Worm (Caenorhabditis elegans) whole organism, L3 larva: ENCODE data around the gene wdr-46.

Experiments used
- R02D3.7 ChIP-seq: fragments of 150-350 bp; optimal IDR thresholded peaks from 2 replicates; lab custom pipeline; 2014; ENCODE audit warnings: missing biosample characterization, missing genetic modification characterization
- aly-2 ChIP-seq: fragments of 150-350 bp; optimal IDR thresholded peaks from 2 replicates; lab custom pipeline; 2014; ENCODE audit warnings: missing biosample characterization, missing genetic modification characterization
- ceh-16 ChIP-seq: sonication (generic microtip); optimal IDR thresholded peaks from 2 replicates; lab custom pipeline; 2017; ENCODE audit warnings: missing biosample characterization, missing genetic modification characterization
- ceh-28 ChIP-seq: fragments of 150-350 bp; optimal IDR thresholded peaks from 2 replicates; lab custom pipeline; 2014; ENCODE audit warnings: missing biosample characterization, missing genetic modification reagents, missing genetic modification characterization
- ceh-82 ChIP-seq: fragments of 150-350 bp; optimal IDR thresholded peaks from 2 replicates; lab custom pipeline; 2014; ENCODE audit warnings: missing biosample characterization, missing genetic modification characterization
- ceh-9 ChIP-seq: sonication (generic microtip); optimal IDR thresholded peaks from 2 replicates; lab custom pipeline; 2018; ENCODE audit warnings: missing biosample characterization, missing genetic modification characterization
- daf-12 ChIP-seq: fragments of 150-350 bp; optimal IDR thresholded peaks from 2 replicates; lab custom pipeline; 2014; ENCODE audit warnings: missing biosample characterization, missing genetic modification reagents, missing genetic modification characterization
- egl-27 ChIP-seq: sonication (generic microtip); optimal IDR thresholded peaks from 4 replicates; lab custom pipeline; 2017; ENCODE audit warnings: missing biosample characterization, missing genetic modification reagents, missing genetic modification characterization
- egl-5 ChIP-seq: fragments of 150-350 bp; optimal IDR thresholded peaks from 2 replicates; lab custom pipeline; 2017; ENCODE audit warnings: missing biosample characterization, missing genetic modification reagents, missing genetic modification characterization, inconsistent platforms
- elt-1 ChIP-seq: fragments of 150-350 bp; optimal IDR thresholded peaks from 2 replicates; lab custom pipeline; 2014; ENCODE audit warnings: missing biosample characterization, missing genetic modification characterization
- elt-2 ChIP-seq: sonication (generic microtip); optimal IDR thresholded peaks from 2 replicates; lab custom pipeline; 2016; ENCODE audit warnings: missing genetic modification reagents, mild to moderate bottlenecking, missing genetic modification characterization, missing compliant biosample characterization
- elt-3 ChIP-seq, 3 experiments: fragments of 150-350 bp in 1 of 3; sonication (generic microtip) in 2 of 3; optimal IDR thresholded peaks; 2 replicates in 2 of 3; 4 replicates in 1 of 3; lab custom pipeline; 2014 to 2017; ENCODE audit warnings: missing biosample characterization in 3 of 3, missing genetic modification characterization in 3 of 3
- eor-1 ChIP-seq, 2 experiments: fragments of 150-350 bp; optimal IDR thresholded peaks; 2 replicates each; lab custom pipeline; 2014 to 2018; ENCODE audit warnings: missing biosample characterization in 2 of 2, missing genetic modification characterization in 2 of 2
- fkh-10 ChIP-seq: sonication (generic microtip); optimal IDR thresholded peaks from 2 replicates; lab custom pipeline; 2017; ENCODE audit warnings: missing biosample characterization, missing genetic modification reagents, missing genetic modification characterization
- fos-1 ChIP-seq: fragments of 150-350 bp; optimal IDR thresholded peaks from 2 replicates; lab custom pipeline; 2014; ENCODE audit warnings: missing biosample characterization, missing genetic modification characterization
- hmg-11 ChIP-seq: sonication (generic microtip); optimal IDR thresholded peaks from 2 replicates; lab custom pipeline; 2016; ENCODE audit warnings: missing genetic modification characterization, missing compliant biosample characterization
- jun-1 ChIP-seq: fragments of 150-350 bp; optimal IDR thresholded peaks from 2 replicates; lab custom pipeline; 2014; ENCODE audit warnings: missing biosample characterization, missing genetic modification reagents, missing genetic modification characterization
- lin-15B ChIP-seq: fragments of 150-350 bp; optimal IDR thresholded peaks from 2 replicates; lab custom pipeline; 2014; ENCODE audit warnings: missing biosample characterization, missing genetic modification characterization
- lsy-12 ChIP-seq: sonication (generic microtip); optimal IDR thresholded peaks from 2 replicates; lab custom pipeline; 2016; ENCODE audit warnings: mild to moderate bottlenecking, missing genetic modification characterization, missing compliant biosample characterization
- mdl-1 ChIP-seq: fragments of 150-350 bp; optimal IDR thresholded peaks from 2 replicates; lab custom pipeline; 2014; ENCODE audit warnings: missing biosample characterization, missing genetic modification characterization
- mml-1 ChIP-seq: fragments of 150-350 bp; sonication (generic microtip); optimal IDR thresholded peaks from 3 replicates; lab custom pipeline; 2014; ENCODE audit warnings: missing biosample characterization, missing genetic modification characterization
- nfya-1 ChIP-seq: sonication (generic microtip); optimal IDR thresholded peaks from 2 replicates; lab custom pipeline; 2017; ENCODE audit warnings: missing genetic modification characterization, mild to moderate bottlenecking, missing compliant biosample characterization, antibody characterized with exemption, moderate library complexity; ENCODE audit not compliant: insufficient read depth
- nhr-11 ChIP-seq: fragments of 150-350 bp; optimal IDR thresholded peaks from 2 replicates; lab custom pipeline; 2014; ENCODE audit warnings: missing biosample characterization, missing genetic modification characterization
- nhr-12 ChIP-seq: fragments of 150-350 bp; optimal IDR thresholded peaks from 2 replicates; lab custom pipeline; 2014; ENCODE audit warnings: missing biosample characterization, missing genetic modification characterization
- nhr-23 ChIP-seq: fragments of 150-350 bp; optimal IDR thresholded peaks from 2 replicates; lab custom pipeline; 2014; ENCODE audit warnings: missing biosample characterization, missing genetic modification reagents, missing genetic modification characterization
- nhr-237 ChIP-seq: fragments of 150-350 bp; optimal IDR thresholded peaks from 2 replicates; lab custom pipeline; 2014; ENCODE audit warnings: missing biosample characterization, missing genetic modification characterization
- nhr-25 ChIP-seq: sonication (generic microtip); optimal IDR thresholded peaks from 2 replicates; lab custom pipeline; 2017; ENCODE audit warnings: missing biosample characterization, missing genetic modification characterization
- nhr-28 ChIP-seq: fragments of 150-350 bp; optimal IDR thresholded peaks from 2 replicates; lab custom pipeline; 2014; ENCODE audit warnings: missing biosample characterization, missing genetic modification characterization
- nhr-43 ChIP-seq: sonication (generic microtip); optimal IDR thresholded peaks from 2 replicates; lab custom pipeline; 2016; ENCODE audit warnings: mild to moderate bottlenecking, missing genetic modification characterization, missing compliant biosample characterization; ENCODE audit not compliant: poor library complexity, severe bottlenecking
- nhr-67 ChIP-seq: fragments of 150-350 bp; optimal IDR thresholded peaks from 2 replicates; lab custom pipeline; 2014; ENCODE audit warnings: missing biosample characterization, missing genetic modification characterization
- nhr-76 ChIP-seq: fragments of 150-350 bp; sonication (generic microtip); optimal IDR thresholded peaks from 5 replicates; lab custom pipeline; 2014; ENCODE audit warnings: missing biosample characterization, missing genetic modification characterization
- nhr-77 ChIP-seq: fragments of 150-350 bp; optimal IDR thresholded peaks from 2 replicates; lab custom pipeline; 2014; ENCODE audit warnings: missing biosample characterization, missing genetic modification characterization
- pqm-1 ChIP-seq: fragments of 150-350 bp; optimal IDR thresholded peaks from 2 replicates; lab custom pipeline; 2017; ENCODE audit warnings: missing biosample characterization, missing genetic modification characterization, inconsistent platforms
- sea-2 ChIP-seq: fragments of 150-350 bp; sonication (generic microtip); optimal IDR thresholded peaks from 4 replicates; lab custom pipeline; 2014; ENCODE audit warnings: missing biosample characterization, missing genetic modification reagents, missing genetic modification characterization
- snpc-4 ChIP-seq: fragments of 150-350 bp; optimal IDR thresholded peaks from 2 replicates; lab custom pipeline; 2014; ENCODE audit warnings: missing biosample characterization, missing genetic modification characterization
- unc-39 ChIP-seq: sonication (generic microtip); optimal IDR thresholded peaks from 4 replicates; lab custom pipeline; 2017; ENCODE audit warnings: missing biosample characterization, missing genetic modification characterization
- unc-62 ChIP-seq: fragments of 150-350 bp; sonication (generic microtip); optimal IDR thresholded peaks from 4 replicates; lab custom pipeline; 2014; ENCODE audit warnings: missing biosample characterization, missing genetic modification reagents, missing genetic modification characterization
- zag-1 ChIP-seq: fragments of 150-350 bp; optimal IDR thresholded peaks from 2 replicates; lab custom pipeline; 2014; ENCODE audit warnings: missing biosample characterization, missing genetic modification characterization
- ztf-11 ChIP-seq: fragments of 150-350 bp; optimal IDR thresholded peaks from 2 replicates; lab custom pipeline; 2014; ENCODE audit warnings: missing biosample characterization, missing genetic modification characterization
- ztf-4 ChIP-seq: fragments of 150-350 bp; optimal IDR thresholded peaks from 2 replicates; lab custom pipeline; 2014; ENCODE audit warnings: missing biosample characterization, missing genetic modification characterization

The wdr-46 gene

DNA sequence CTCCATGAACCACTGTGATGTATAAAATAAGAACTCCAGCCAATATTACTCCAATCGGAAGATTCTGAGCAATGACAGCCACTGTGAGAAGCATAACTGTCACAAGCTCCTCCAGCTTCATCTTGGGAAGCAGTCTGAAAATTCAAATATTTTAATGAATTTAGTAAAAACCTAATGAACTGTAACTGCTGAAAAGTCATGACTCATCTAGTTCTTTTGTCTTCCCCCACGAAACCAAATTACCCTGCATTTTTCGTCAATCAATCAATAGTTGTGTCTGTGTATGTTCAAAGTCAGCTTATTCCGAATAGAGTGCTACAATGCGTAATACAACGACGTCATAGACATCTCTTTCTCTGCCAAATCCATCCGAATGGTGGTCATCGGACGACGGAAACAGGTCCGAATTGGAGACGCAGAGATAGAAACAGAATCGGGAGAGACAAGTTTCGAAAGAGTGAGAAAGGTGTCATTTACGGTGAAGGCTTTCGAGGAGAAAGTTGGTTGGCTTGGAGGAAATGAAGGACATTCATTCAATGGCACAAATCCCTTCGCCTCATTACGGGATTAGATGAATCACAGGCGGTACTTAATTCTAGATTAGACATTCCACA lies 24.7 kb downstream of the wdr-46 start:
- peak; percentile 43 for TF ChIP-seq nfya-1
- TF ChIP-seq unc-39 (tag; lab: Kevin White, UChicago) = no peak
- TF ChIP-seq ceh-28 (tag; lab: Kevin White, UChicago) = peak; percentile 48
- peak; percentile 90 for TF ChIP-seq nhr-23 (tag; lab: Kevin White, UChicago)
- TF ChIP-seq nhr-43 (tag; lab: Kevin White, UChicago) = peak; percentile 61
- TF ChIP-seq lsy-12 = peak; percentile 10
- peak; percentile 54 for TF ChIP-seq unc-62
- peak in 1 of 3 experiments; percentile 57 for TF ChIP-seq elt-3 (tag; optimal IDR thresholded peaks at IDR 0.05; lab: Kevin White, UChicago)
- TF ChIP-seq zag-1 = no peak
- no peak for TF ChIP-seq egl-5 (tag; lab: Kevin White, UChicago)
- TF ChIP-seq lin-15B = peak; percentile 2
- TF ChIP-seq eor-1 (tag; optimal IDR thresholded peaks at IDR 0.05; lab: Kevin White, UChicago) = no peak
- peak; percentile 96 for TF ChIP-seq nhr-25 (tag; lab: Kevin White, UChicago)
- TF ChIP-seq ceh-82 (tag; lab: Kevin White, UChicago) = no peak
- no peak for TF ChIP-seq elt-2 (tag; lab: Kevin White, UChicago)
- TF ChIP-seq fkh-10 (GFP tag; lab: Kevin White, UChicago) = no peak
- peak; percentile 2 for TF ChIP-seq jun-1

DNA sequence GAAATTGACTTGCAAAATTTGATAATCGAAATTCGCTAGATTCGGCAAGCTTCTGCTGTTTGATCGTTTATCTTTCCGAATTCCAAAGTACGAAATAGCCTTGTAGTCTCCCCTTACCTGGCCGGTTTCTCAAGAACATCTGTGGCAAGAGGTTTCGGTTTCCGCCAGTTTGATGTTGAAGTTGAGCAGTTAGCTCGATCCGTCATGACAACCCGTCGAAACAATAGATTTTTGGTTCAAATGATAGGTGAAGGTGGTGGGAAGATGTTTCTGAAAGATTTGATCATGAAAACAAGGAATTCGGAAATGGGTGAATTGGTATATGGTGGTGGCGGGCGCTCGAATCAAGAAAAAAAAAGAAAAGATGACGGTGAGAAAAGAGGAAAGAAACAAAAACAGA lies 26.4 kb downstream of the wdr-46 start, which contains the start of gene acs-20:
acs-20 (minus strand) TSS at position 270 of the 400 bp plus-strand sequence.
- TF ChIP-seq sea-2 (GFP tag; lab: Kevin White, UChicago) (no peak), fkh-10 (GFP tag; lab: Kevin White, UChicago) (no peak), nhr-11 (tag; lab: Kevin White, UChicago) (no peak), nfya-1 (no peak)

DNA sequence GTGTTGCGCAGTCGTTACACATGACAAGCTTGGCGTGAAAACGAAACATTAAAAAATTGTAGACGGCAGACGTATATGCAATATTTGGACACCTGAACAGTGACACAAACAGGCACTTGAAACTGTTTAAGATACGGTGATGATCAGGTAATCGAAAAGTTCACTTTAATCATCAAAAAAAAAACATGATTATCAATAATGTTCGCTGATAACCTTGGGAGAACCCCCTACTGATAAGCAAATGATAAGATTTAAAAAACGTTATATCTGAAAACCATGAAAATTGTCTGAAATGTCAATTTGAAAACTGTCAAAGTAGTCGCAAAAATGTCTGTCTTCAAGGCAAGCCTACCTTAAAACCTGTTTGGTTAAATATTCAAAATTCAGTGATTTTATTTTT lies 27.9 kb downstream of the wdr-46 start:
- TF ChIP-seq nhr-12 (tag; lab: Kevin White, UChicago) = no peak
- no peak for TF ChIP-seq nhr-67 (tag; lab: Kevin White, UChicago)
- peak; percentile 44 for TF ChIP-seq nhr-25 (tag; lab: Kevin White, UChicago)
- peak; percentile 19 for TF ChIP-seq pqm-1 (tag; lab: Kevin White, UChicago)
- TF ChIP-seq nhr-76 (tag; lab: Kevin White, UChicago) = no peak
- TF ChIP-seq nfya-1 = no peak
- TF ChIP-seq ztf-11 (tag; lab: Kevin White, UChicago) = no peak
- TF ChIP-seq elt-3 (tag; optimal IDR thresholded peaks at IDR 0.05; lab: Kevin White, UChicago) = peak in 1 of 3 experiments; percentile 83
- TF ChIP-seq lin-15B = no peak
- no peak for TF ChIP-seq ztf-4 (tag; lab: Kevin White, UChicago)
- no peak for TF ChIP-seq mml-1
- TF ChIP-seq ceh-82 (tag; lab: Kevin White, UChicago) = no peak
- no peak for TF ChIP-seq ceh-9 (tag; lab: Kevin White, UChicago)
- no peak for TF ChIP-seq eor-1 (tag; optimal IDR thresholded peaks at IDR 0.05; lab: Kevin White, UChicago)
- TF ChIP-seq nhr-77 (tag; lab: Kevin White, UChicago) = no peak
- no peak for TF ChIP-seq jun-1
- no peak for TF ChIP-seq fkh-10 (GFP tag; lab: Kevin White, UChicago)
- TF ChIP-seq ceh-28 (tag; lab: Kevin White, UChicago) = no peak
- no peak for TF ChIP-seq nhr-23 (tag; lab: Kevin White, UChicago)
- TF ChIP-seq mdl-1 (tag; lab: Kevin White, UChicago) = no peak
- TF ChIP-seq zag-1 = no peak
- no peak for TF ChIP-seq nhr-11 (tag; lab: Kevin White, UChicago)
- no peak for TF ChIP-seq ceh-16 (tag; lab: Kevin White, UChicago)
- no peak for TF ChIP-seq sea-2 (GFP tag; lab: Kevin White, UChicago)
- no peak for TF ChIP-seq nhr-237 (tag; lab: Kevin White, UChicago)
- TF ChIP-seq elt-2 (tag; lab: Kevin White, UChicago) = peak; percentile 85

DNA sequence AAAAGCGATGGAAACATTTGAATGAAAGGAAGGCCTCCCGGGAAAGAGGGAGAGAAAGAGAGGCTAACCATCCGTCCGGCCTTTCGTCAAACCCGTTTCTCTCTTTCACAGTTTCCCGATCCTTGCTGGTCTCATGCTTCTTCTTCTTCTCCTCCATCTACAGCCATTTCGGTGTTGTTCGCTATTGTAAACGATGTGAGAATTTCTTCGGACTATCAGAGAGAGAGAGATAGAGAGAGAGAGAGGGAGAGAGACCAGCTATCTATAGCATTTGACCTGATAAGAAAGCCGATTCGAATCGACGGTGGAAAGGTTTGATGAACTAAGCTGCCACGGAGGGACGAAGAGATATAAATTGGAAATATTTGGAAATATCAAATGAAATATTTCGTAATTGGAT lies 31.4 kb downstream of the wdr-46 start:
- TF ChIP-seq egl-5 (tag; lab: Kevin White, UChicago) (no peak), lin-15B (no peak), ceh-28 (tag; lab: Kevin White, UChicago) (no peak), nhr-237 (tag; lab: Kevin White, UChicago) (no peak), aly-2 (tag; lab: Kevin White, UChicago) (no peak), unc-39 (tag; lab: Kevin White, UChicago) (no peak), elt-1 (no peak), elt-2 (tag; lab: Kevin White, UChicago) (no peak), nhr-12 (tag; lab: Kevin White, UChicago) (no peak), zag-1 (no peak), unc-62 (no peak), pqm-1 (tag; lab: Kevin White, UChicago) (no peak), nhr-23 (tag; lab: Kevin White, UChicago) (peak; percentile 91), nhr-11 (tag; lab: Kevin White, UChicago) (no peak), snpc-4 (no peak), nfya-1 (no peak), fos-1 (tag; lab: Kevin White, UChicago) (no peak), nhr-25 (tag; lab: Kevin White, UChicago) (peak; percentile 68), eor-1 (tag; optimal IDR thresholded peaks at IDR 0.05; lab: Kevin White, UChicago) (no peak), mdl-1 (tag; lab: Kevin White, UChicago) (no peak), nhr-43 (tag; lab: Kevin White, UChicago) (peak; percentile 68), egl-27 (tag; lab: Kevin White, UChicago) (no peak), daf-12 (tag; lab: Kevin White, UChicago) (no peak), fkh-10 (GFP tag; lab: Kevin White, UChicago) (no peak), nhr-67 (tag; lab: Kevin White, UChicago) (no peak), elt-3 (tag; optimal IDR thresholded peaks at IDR 0.05; lab: Kevin White, UChicago) (peak in 1 of 3 experiments; percentile 1), hmg-11 (tag; lab: Kevin White, UChicago) (no peak), R02D3.7 (tag; lab: Kevin White, UChicago) (no peak), sea-2 (GFP tag; lab: Kevin White, UChicago) (no peak), nhr-28 (tag; lab: Kevin White, UChicago) (no peak), mml-1 (no peak)
